Worm (Caenorhabditis elegans): ENCODE results near the gene tsp-11.

ce11 chrX:9146953-9147352 is 16.0 kb upstream of the tsp-11 start:
- TF ChIP-seq R02D3.7 (tag; optimal IDR thresholded peaks at IDR 0.05) (no peak), blmp-1 (tag; optimal IDR thresholded peaks at IDR 0.05; ENCODE audit: insufficient read depth) (no peak), nhr-77 (tag; optimal IDR thresholded peaks at IDR 0.05) (no peak), snpc-4 (tag; optimal IDR thresholded peaks at IDR 0.05) (no peak), lin-39 (tag; optimal IDR thresholded peaks at IDR 0.05) (no peak), elt-3 (tag; optimal IDR thresholded peaks at IDR 0.05) (no peak), nhr-10 (tag; optimal IDR thresholded peaks at IDR 0.05) (no peak), mdl-1 (tag; optimal IDR thresholded peaks at IDR 0.05) (no peak), F13H6.1 (tag; optimal IDR thresholded peaks at IDR 0.05) (no peak), unc-39 (tag; optimal IDR thresholded peaks at IDR 0.05) (no peak)

Data from whole organism, L2 larva.